Fruit fly (Drosophila melanogaster) whole organism, prepupa: ENCODE data around the gene Cyt-b5-r.

ENCODE experiments used
- Blimp-1 ChIP-seq: fragments of 200-800 bp; sonication (Bioruptor generic); optimal IDR thresholded peaks from 3 replicates; lab custom pipeline; 2017; ENCODE audit warnings: missing biosample characterization, missing genetic modification characterization, mild to moderate bottlenecking, moderate library complexity, missing genetic modification reagents
- CG11902 ChIP-seq: fragments of 200-800 bp; sonication (Bioruptor generic); optimal IDR thresholded peaks from 3 replicates; lab custom pipeline; 2016; ENCODE audit warnings: missing biosample characterization, missing genetic modification characterization
- CG16779 ChIP-seq: fragments of 200-800 bp; sonication (Bioruptor generic); optimal IDR thresholded peaks from 3 replicates; lab custom pipeline; 2017; ENCODE audit warnings: missing biosample characterization, mild to moderate bottlenecking, missing genetic modification characterization
- CG6792 ChIP-seq: fragments of 200-800 bp; sonication (Bioruptor generic); optimal IDR thresholded peaks from 3 replicates; lab custom pipeline; 2016; ENCODE audit warnings: missing biosample characterization, missing genetic modification characterization
- CG6854 ChIP-seq: fragments of 200-800 bp; sonication (Bioruptor generic); optimal IDR thresholded peaks from 2 replicates; lab custom pipeline; 2017; ENCODE audit warnings: missing biosample characterization, mild to moderate bottlenecking, missing genetic modification characterization
- Eip75B ChIP-seq: fragments of 200-800 bp; sonication (Bioruptor generic); optimal IDR thresholded peaks from 3 replicates; lab custom pipeline; 2016; ENCODE audit warnings: missing biosample characterization, missing genetic modification characterization
- Hr39 ChIP-seq: fragments of 200-800 bp; sonication (Bioruptor generic); optimal IDR thresholded peaks from 2 replicates; lab custom pipeline; 2016; ENCODE audit warnings: missing biosample characterization, missing genetic modification characterization
- Hr4 ChIP-seq: fragments of 200-800 bp; sonication (Bioruptor generic); optimal IDR thresholded peaks from 3 replicates; lab custom pipeline; 2016; ENCODE audit warnings: missing biosample characterization, missing genetic modification characterization
- Lpt ChIP-seq: fragments of 200-800 bp; sonication (Bioruptor generic); optimal IDR thresholded peaks from 3 replicates; lab custom pipeline; 2016; ENCODE audit warnings: missing biosample characterization, missing genetic modification characterization
- Smox ChIP-seq: fragments of 200-800 bp; sonication (Bioruptor generic); optimal IDR thresholded peaks from 3 replicates; lab custom pipeline; 2016; ENCODE audit warnings: missing biosample characterization, missing genetic modification characterization
- achi ChIP-seq: fragments of 200-800 bp; sonication (Bioruptor generic); optimal IDR thresholded peaks from 3 replicates; lab custom pipeline; 2016; ENCODE audit warnings: missing biosample characterization, missing genetic modification characterization
- cyc ChIP-seq: fragments of 200-800 bp; sonication (Bioruptor generic); optimal IDR thresholded peaks from 3 replicates; lab custom pipeline; 2016; ENCODE audit warnings: missing biosample characterization, missing genetic modification characterization
- fd59A ChIP-seq: fragments of 200-800 bp; sonication (Bioruptor generic); optimal IDR thresholded peaks from 2 replicates; lab custom pipeline; 2017; ENCODE audit warnings: missing biosample characterization, mild to moderate bottlenecking, missing genetic modification characterization, missing genetic modification reagents

DNA sequence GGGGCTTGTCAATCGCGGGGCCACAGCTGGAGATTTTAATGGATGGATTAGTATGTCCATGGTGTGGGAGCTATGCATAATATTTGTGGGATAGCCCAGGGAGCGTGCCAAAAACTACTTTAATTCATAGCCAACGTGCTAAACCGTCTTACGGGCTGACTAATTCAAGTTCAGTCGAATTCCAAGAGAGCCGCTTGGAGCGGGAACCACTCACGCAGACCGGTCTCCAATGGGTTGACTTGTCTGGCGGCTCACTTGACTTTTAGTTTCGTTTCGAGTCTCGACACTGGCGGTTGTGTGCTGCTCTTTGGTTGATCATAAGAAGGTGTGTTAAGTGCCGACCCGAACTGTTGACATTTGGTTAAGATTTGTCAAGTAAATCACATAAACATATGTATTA lies 36.4 kb downstream of the Cyt-b5-r start, which contains the start of gene yellow-b:
- TF ChIP-seq CG6792 (GFP tag; lab: Kevin White, UChicago), result no peak
- TF ChIP-seq cyc (GFP tag; lab: Kevin White, UChicago), result no peak
- no peak for TF ChIP-seq achi (GFP tag; lab: Kevin White, UChicago)
- TF ChIP-seq CG6854 (GFP tag; lab: Kevin White, UChicago), result no peak
- no peak for TF ChIP-seq Hr4 (GFP tag; lab: Kevin White, UChicago)
- TF ChIP-seq Blimp-1 (GFP tag; lab: Kevin White, UChicago), result no peak
- no peak for TF ChIP-seq Smox
- no peak for TF ChIP-seq Hr39 (GFP tag; lab: Kevin White, UChicago)
- no peak for TF ChIP-seq CG16779 (tag; lab: Kevin White, UChicago)
- no peak for TF ChIP-seq Eip75B (GFP tag; lab: Kevin White, UChicago)
- TF ChIP-seq Lpt (GFP tag; lab: Kevin White, UChicago), result no peak
- TF ChIP-seq fd59A (GFP tag; lab: Kevin White, UChicago), result no peak
- no peak for TF ChIP-seq CG11902 (GFP tag; lab: Kevin White, UChicago)
